Worm (Caenorhabditis elegans): ENCODE results near the gene B0334.20.

DNA sequence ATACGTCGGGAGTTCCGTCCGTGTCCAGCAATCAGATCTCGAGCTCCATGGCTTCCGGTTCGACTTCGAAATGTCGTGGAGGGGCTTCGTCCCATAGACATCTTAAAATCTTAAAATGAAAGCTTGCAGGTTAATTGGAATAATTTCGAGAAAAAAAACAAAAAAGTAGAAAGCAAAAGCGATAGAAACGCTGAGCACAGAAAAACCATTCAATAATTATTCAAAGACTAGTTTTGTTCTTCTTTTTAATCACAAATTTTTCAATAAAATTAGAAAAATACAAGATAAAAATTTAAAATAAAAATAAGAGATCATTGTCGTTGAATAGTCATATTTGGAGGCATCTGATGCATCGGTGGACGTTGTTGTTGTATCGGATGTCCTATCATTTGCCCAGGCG lies 26.7 kb upstream of the B0334.20 start, which contains the start of gene age-1:
- TF ChIP-seq ama-1 (optimal IDR thresholded peaks at IDR 0.05) = no peak
- no peak for TF ChIP-seq unc-62 (GFP tag; optimal IDR thresholded peaks at IDR 0.05)
- TF ChIP-seq nhr-28 (tag; optimal IDR thresholded peaks at IDR 0.05) = no peak
- TF ChIP-seq snpc-4 (tag; optimal IDR thresholded peaks at IDR 0.05) = no peak
- TF ChIP-seq egl-27 (tag; optimal IDR thresholded peaks at IDR 0.05) = no peak
- TF ChIP-seq ztf-4 (tag; optimal IDR thresholded peaks at IDR 0.05) = no peak
- no peak for TF ChIP-seq unc-39 (tag; optimal IDR thresholded peaks at IDR 0.05)
